ENCODE assay signal across 5 worm cellular contexts in the genomic region with DNA sequence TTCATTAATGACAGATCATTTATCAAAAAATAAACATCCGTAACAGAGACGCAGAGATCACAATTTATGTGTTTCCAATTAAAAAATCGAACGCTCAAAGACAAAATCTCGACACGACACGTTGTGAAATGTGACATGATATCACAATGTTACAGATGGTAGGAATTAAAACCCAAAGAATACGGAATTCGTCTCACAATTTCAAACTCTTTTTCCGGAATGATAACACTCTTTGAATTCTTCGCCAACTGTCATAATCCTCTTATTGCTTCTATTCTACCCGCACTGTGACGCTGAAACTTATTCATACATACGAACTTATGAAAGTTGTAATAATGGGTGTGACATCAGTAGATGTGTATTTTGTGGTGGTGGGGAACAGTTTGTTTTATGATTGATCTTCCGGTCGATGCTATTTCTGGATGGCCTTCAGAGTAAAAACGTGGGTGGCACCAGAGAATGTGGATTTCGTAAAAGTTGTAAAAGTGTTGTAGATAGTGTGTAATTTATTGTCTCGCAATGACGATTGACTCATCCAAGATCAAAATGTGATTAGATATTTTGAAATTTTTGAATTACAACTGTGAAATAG.
A peak's percentile ranks its signal among the peaks of the same experiment; 100 is the strongest.
TF ChIP-seq lines count a peak whose summit lies in the region.

No protein-coding gene starts in this region.

TF ChIP-seq in whole organism, L1 larva, 84 proteins besides CTCF, POLR2A, EP300 and RAD21:
- TF ChIP-seq elt-2 (tag; optimal IDR thresholded peaks at IDR 0.05; lab: Kevin White, UChicago) (peak; percentile 64), unc-30 (tag; optimal IDR thresholded peaks at IDR 0.05; lab: Kevin White, UChicago) (no peak), lin-35 (GFP tag; optimal IDR thresholded peaks at IDR 0.05; lab: Kevin White, UChicago) (peak in 1 of 2 experiments; percentile 3), C34B4.2 (tag; optimal IDR thresholded peaks at IDR 0.05; lab: Kevin White, UChicago) (no peak)
TF ChIP-seq in whole organism, L1 larva: peak in this region for 2.

TF ChIP-seq in whole organism, L2 larva, 48 proteins besides CTCF, POLR2A, EP300 and RAD21:
- TF ChIP-seq nhr-12 (tag; optimal IDR thresholded peaks at IDR 0.05; lab: Kevin White, UChicago) (no peak), lsy-2 (tag; optimal IDR thresholded peaks at IDR 0.05; lab: Kevin White, UChicago) (no peak), nhr-25 (tag; optimal IDR thresholded peaks at IDR 0.05; lab: Kevin White, UChicago) (no peak), F13H6.1 (tag; optimal IDR thresholded peaks at IDR 0.05; lab: Kevin White, UChicago) (no peak), crh-2 (tag; optimal IDR thresholded peaks at IDR 0.05; lab: Kevin White, UChicago) (peak; percentile 5), fos-1 (tag; optimal IDR thresholded peaks at IDR 0.05; lab: Kevin White, UChicago) (peak; percentile 63), zag-1 (tag; optimal IDR thresholded peaks at IDR 0.05; lab: Kevin White, UChicago) (no peak), sma-9 (GFP tag; optimal IDR thresholded peaks at IDR 0.05; lab: Kevin White, UChicago) (peak; percentile 57), sma-9 (tag; optimal IDR thresholded peaks at IDR 0.05; lab: Kevin White, UChicago) (no peak), ztf-11 (tag; optimal IDR thresholded peaks at IDR 0.05; lab: Kevin White, UChicago) (no peak), lin-11 (tag; optimal IDR thresholded peaks at IDR 0.05; lab: Kevin White, UChicago) (no peak), ztf-4 (tag; optimal IDR thresholded peaks at IDR 0.05; lab: Kevin White, UChicago) (no peak), nhr-237 (tag; optimal IDR thresholded peaks at IDR 0.05; lab: Kevin White, UChicago) (no peak)

TF ChIP-seq in whole organism, L3 larva, 47 proteins besides CTCF, POLR2A, EP300 and RAD21:
- peak; percentile 81 for TF ChIP-seq elt-2 (tag; optimal IDR thresholded peaks at IDR 0.05; lab: Kevin White, UChicago)
- TF ChIP-seq nhr-237 (tag; optimal IDR thresholded peaks at IDR 0.05; lab: Kevin White, UChicago): no peak

TF ChIP-seq in whole organism, L4 larva, 104 proteins besides CTCF, POLR2A, EP300 and RAD21 (continues in another document):
- TF ChIP-seq lin-1 (GFP tag; IDR thresholded peaks at IDR 0.05; lab: Robert Waterston, UW) (peak; percentile 54; the same call in 1 of the 2 replicates), daf-16 (GFP tag; optimal IDR thresholded peaks at IDR 0.05; lab: Kevin White, UChicago) (no peak), daf-16 (tag; optimal IDR thresholded peaks at IDR 0.05; lab: Kevin White, UChicago) (peak; percentile 7), nhr-28 (tag; optimal IDR thresholded peaks at IDR 0.05; lab: Kevin White, UChicago) (peak; percentile 68), ceh-28 (tag; optimal IDR thresholded peaks at IDR 0.05; lab: Kevin White, UChicago) (no peak), nhr-76 (tag; optimal IDR thresholded peaks at IDR 0.05; lab: Kevin White, UChicago) (no peak), mdt-29 (GFP tag; IDR thresholded peaks at IDR 0.05; lab: Robert Waterston, UW) (no peak), nhr-237 (tag; optimal IDR thresholded peaks at IDR 0.05; lab: Kevin White, UChicago) (no peak), mdl-1 (tag; optimal IDR thresholded peaks at IDR 0.05; lab: Kevin White, UChicago) (peak in 1 of 2 experiments; percentile 16), dve-1 (tag; optimal IDR thresholded peaks at IDR 0.05; lab: Kevin White, UChicago; ENCODE audit: insufficient read depth) (peak; percentile 44), spr-3 (GFP tag; optimal IDR thresholded peaks at IDR 0.05; lab: Kevin White, UChicago) (no peak), nhr-102 (tag; optimal IDR thresholded peaks at IDR 0.05; lab: Kevin White, UChicago) (no peak), mxl-3 (GFP tag; optimal IDR thresholded peaks at IDR 0.05; lab: Kevin White, UChicago) (peak; percentile 13), R02D3.7 (tag; optimal IDR thresholded peaks at IDR 0.05; lab: Kevin White, UChicago) (no peak), daf-8 (GFP tag; IDR thresholded peaks at IDR 0.05; lab: Robert Waterston, UW) (no peak), hmg-1.1 (GFP tag; IDR thresholded peaks at IDR 0.05; lab: Robert Waterston, UW) (no peak), tra-1 (GFP tag; IDR thresholded peaks at IDR 0.05; lab: Robert Waterston, UW) (no peak), dmd-6 (GFP tag; IDR thresholded peaks at IDR 0.05; lab: Robert Waterston, UW) (peak; percentile 90), unc-130 (GFP tag; optimal IDR thresholded peaks at IDR 0.05; lab: Kevin White, UChicago) (no peak), ceh-82 (tag; optimal IDR thresholded peaks at IDR 0.05; lab: Kevin White, UChicago) (no peak), zip-2 (tag; optimal IDR thresholded peaks at IDR 0.05; lab: Kevin White, UChicago) (no peak), F37D6.2 (tag; optimal IDR thresholded peaks at IDR 0.05; lab: Kevin White, UChicago) (no peak), ztf-11 (tag; optimal IDR thresholded peaks at IDR 0.05; lab: Kevin White, UChicago) (no peak), egl-27 (tag; optimal IDR thresholded peaks at IDR 0.05; lab: Kevin White, UChicago) (no peak), duxl-1 (tag; optimal IDR thresholded peaks at IDR 0.05; lab: Kevin White, UChicago; ENCODE audit: poor library complexity) (no peak), Y105C5A.15 (GFP tag; IDR thresholded peaks at IDR 0.05; lab: Robert Waterston, UW) (no peak), dpl-1 (GFP tag; optimal IDR thresholded peaks at IDR 0.05; lab: Kevin White, UChicago) (no peak), nhr-11 (tag; optimal IDR thresholded peaks at IDR 0.05; lab: Kevin White, UChicago) (no peak), snpc-4 (tag; optimal IDR thresholded peaks at IDR 0.05; lab: Kevin White, UChicago) (no peak), lin-38 (GFP tag; IDR thresholded peaks at IDR 0.05; lab: Robert Waterston, UW) (no peak), hlh-11 (tag; optimal IDR thresholded peaks at IDR 0.05; lab: Kevin White, UChicago) (peak; percentile 57), hlh-30 (tag; optimal IDR thresholded peaks at IDR 0.05; lab: Kevin White, UChicago; ENCODE audit: insufficient read depth) (peak; percentile 21), php-3 (GFP tag; IDR thresholded peaks at IDR 0.05; lab: Robert Waterston, UW) (no peak), nhr-48 (tag; optimal IDR thresholded peaks at IDR 0.05; lab: Kevin White, UChicago) (peak; percentile 49), Y5F2A.4 (GFP tag; optimal IDR thresholded peaks at IDR 0.05; lab: Kevin White, UChicago) (no peak)

TF ChIP-seq in whole organism, young adult, 124 proteins besides CTCF, POLR2A, EP300 and RAD21:
- TF ChIP-seq nhr-80 (tag; optimal IDR thresholded peaks at IDR 0.05; lab: Kevin White, UChicago) (peak; percentile 75), ets-4 (GFP tag; optimal IDR thresholded peaks at IDR 0.05; lab: Kevin White, UChicago) (peak; percentile 38), cebp-1 (GFP tag; IDR thresholded peaks at IDR 0.05; lab: Robert Waterston, UW) (no peak), cebp-1 (tag; optimal IDR thresholded peaks at IDR 0.05; lab: Kevin White, UChicago) (peak; percentile 52), let-607 (tag; optimal IDR thresholded peaks at IDR 0.05; lab: Kevin White, UChicago) (peak in 1 of 2 experiments; percentile 14), B0035.1 (tag; optimal IDR thresholded peaks at IDR 0.05; lab: Kevin White, UChicago) (no peak), pha-4 (tag; optimal IDR thresholded peaks at IDR 0.05; lab: Kevin White, UChicago) (no peak), ztf-18 (tag; optimal IDR thresholded peaks at IDR 0.05; lab: Kevin White, UChicago) (no peak), atf-7 (tag; optimal IDR thresholded peaks at IDR 0.05; lab: Kevin White, UChicago) (peak; percentile 42), lin-40 (tag; optimal IDR thresholded peaks at IDR 0.05; lab: Kevin White, UChicago) (no peak), madf-3 (GFP tag; IDR thresholded peaks at IDR 0.05; lab: Robert Waterston, UW) (no peak)
